Worm (Caenorhabditis elegans): ENCODE results near the gene ZK688.11.

- no peak for TF ChIP-seq ztf-11 (tag; optimal IDR thresholded peaks at IDR 0.05)
- TF ChIP-seq elt-3 (tag; optimal IDR thresholded peaks at IDR 0.05) = no peak
- no peak for TF ChIP-seq nhr-237 (tag; optimal IDR thresholded peaks at IDR 0.05)
- no peak for TF ChIP-seq blmp-1 (tag; optimal IDR thresholded peaks at IDR 0.05)
- no peak for TF ChIP-seq unc-62 (GFP tag; optimal IDR thresholded peaks at IDR 0.05)
These were observed 36.6 kb downstream of the ZK688.11 start for ce11 chrIII:7848173-7848572.

All from whole organism, mixed stage, embryonic.